Worm (Caenorhabditis elegans) whole organism, midembryonic: ENCODE results near the gene gldi-5.
A peak's percentile ranks its signal among the peaks of the same experiment; 100 is the strongest.

ENCODE experiments used
- T22C8.4 ChIP-seq: fragments of 200-800 bp; sonication (Bioruptor generic); IDR thresholded peaks from 2 replicates; pipeline ENCODE4 v1.3.6; 2022; ENCODE audit warnings: missing genetic modification characterization, missing compliant biosample characterization
- cog-1 ChIP-seq: sonication (generic microtip); optimal IDR thresholded peaks from 2 replicates; lab custom pipeline; 2016; ENCODE audit warnings: missing genetic modification characterization, missing compliant biosample characterization
- flt-1 ChIP-seq: fragments of 200-800 bp; sonication (Bioruptor generic); IDR thresholded peaks from 2 replicates; pipeline ENCODE4 v1.3.6; 2022; ENCODE audit warnings: missing genetic modification characterization, missing compliant biosample characterization
- klf-2 ChIP-seq: fragments of 200-800 bp; sonication (Bioruptor generic); conservative IDR thresholded peaks from 2 replicates; pipeline ENCODE4 v1.3.6; 2022; ENCODE audit warnings: missing genetic modification reagents, missing genetic modification characterization, missing compliant biosample characterization
- med-1 ChIP-seq: sonication (generic microtip); optimal IDR thresholded peaks from 2 replicates; lab custom pipeline; 2017; ENCODE audit warnings: missing genetic modification characterization, mild to moderate bottlenecking, missing compliant biosample characterization, antibody characterized with exemption, missing genetic modification reagents; ENCODE audit not compliant: insufficient read depth
- ref-1 ChIP-seq: fragments of 200-800 bp; sonication (Bioruptor generic); conservative IDR thresholded peaks from 2 replicates; pipeline ENCODE4 v1.3.6; 2022; ENCODE audit warnings: missing genetic modification reagents, missing genetic modification characterization, missing compliant biosample characterization
- tab-1 ChIP-seq: fragments of 200-800 bp; sonication (Bioruptor generic); IDR thresholded peaks from 2 replicates; pipeline ENCODE4 v1.3.6; 2022; ENCODE audit warnings: missing genetic modification characterization, missing compliant biosample characterization
- ztf-23 ChIP-seq: fragments of 200-800 bp; sonication (Bioruptor generic); IDR thresholded peaks from 2 replicates; pipeline ENCODE4 v1.3.6; 2022; ENCODE audit warnings: missing genetic modification reagents, missing genetic modification characterization, missing compliant biosample characterization
- ztf-29 ChIP-seq: fragments of 200-800 bp; sonication (Bioruptor generic); IDR thresholded peaks from 2 replicates; pipeline ENCODE4 v1.3.6; 2022; ENCODE audit warnings: missing genetic modification reagents, missing genetic modification characterization, missing compliant biosample characterization

The gldi-5 gene

DNA sequence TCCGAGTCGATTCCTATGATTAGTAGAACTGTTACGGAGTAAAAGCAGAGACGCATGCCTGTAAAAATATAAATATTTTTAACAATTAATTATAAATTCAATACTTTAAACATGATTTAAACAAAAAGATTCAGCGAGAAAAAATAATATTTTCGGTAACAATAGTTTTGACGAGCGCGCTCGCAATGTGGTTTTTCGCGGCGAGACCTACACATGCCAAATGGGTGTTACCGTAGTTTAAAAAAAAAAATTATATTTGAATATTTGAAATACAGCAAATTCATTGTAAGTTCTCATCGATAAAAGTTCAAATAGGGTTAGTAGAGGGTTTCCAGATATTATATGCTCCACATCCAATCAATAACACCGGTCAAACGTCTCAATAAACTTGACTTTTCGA is at the start of gene gldi-5:
gldi-5 (minus strand) TSS at position 58 of the 400 bp plus-strand sequence.
- TF ChIP-seq ztf-29, result no peak
- no peak for TF ChIP-seq tab-1

DNA sequence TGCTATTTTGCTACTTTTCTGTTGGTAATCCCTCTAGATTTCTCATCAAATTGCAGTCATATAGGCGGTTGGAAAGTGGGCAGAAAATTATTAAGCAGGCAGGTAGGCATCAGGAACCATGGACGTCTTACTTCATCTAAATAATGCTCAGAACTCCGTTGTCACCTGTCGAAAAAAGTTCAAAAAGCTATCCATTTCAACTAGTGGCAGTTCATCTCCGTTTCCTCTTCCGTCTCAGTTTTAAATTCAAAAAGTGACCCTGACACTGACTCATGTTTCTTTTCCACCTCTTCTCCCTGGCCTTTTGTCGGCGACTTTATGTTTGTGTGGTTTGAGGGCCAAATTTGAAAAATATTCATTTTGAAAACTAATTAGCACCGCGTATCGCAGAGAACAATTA is 48.2 kb upstream of the gldi-5 start:
- TF ChIP-seq tab-1 (no peak), cog-1 (tag; lab: Kevin White, UChicago) (no peak), klf-2 (GFP tag; lab: Robert Waterston, UW) (no peak), ztf-23 (no peak), T22C8.4 (GFP tag; lab: Robert Waterston, UW) (no peak), flt-1 (no peak), med-1 (GFP tag; lab: Kevin White, UChicago) (no peak), ztf-29 (no peak), ref-1 (GFP tag; lab: Robert Waterston, UW) (no peak)

DNA sequence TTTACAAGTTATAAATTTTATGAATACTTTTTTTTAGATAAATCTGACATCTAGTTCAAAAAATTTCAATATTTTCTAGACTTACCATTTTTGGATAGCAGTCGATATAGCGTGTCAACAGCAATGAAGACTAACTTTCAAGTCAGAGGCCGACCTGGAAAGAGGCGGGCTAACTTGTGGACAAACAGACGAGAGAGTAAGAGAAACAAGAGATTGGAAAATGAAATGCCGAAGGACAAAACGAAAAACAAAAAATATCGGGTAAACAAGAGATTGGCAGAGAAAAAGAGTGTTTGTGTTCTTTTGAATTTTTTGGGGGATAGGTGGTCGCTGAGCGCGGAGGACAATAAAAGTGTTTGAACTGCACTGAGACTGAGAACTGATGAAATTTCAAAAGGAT is 46.9 kb upstream of the gldi-5 start, which contains the start of gene lec-4:
lec-4 (minus strand) TSS at position 154 of the 400 bp plus-strand sequence.
- TF ChIP-seq ref-1 (GFP tag; lab: Robert Waterston, UW) (no peak), ztf-29 (no peak), cog-1 (tag; lab: Kevin White, UChicago) (no peak), klf-2 (GFP tag; lab: Robert Waterston, UW) (no peak), T22C8.4 (GFP tag; lab: Robert Waterston, UW) (no peak), flt-1 (no peak), ztf-23 (no peak), tab-1 (no peak), med-1 (GFP tag; lab: Kevin White, UChicago) (no peak)

ce11 chrIII:3770370-3770769 is 44.1 kb upstream of the gldi-5 start:
- TF ChIP-seq T22C8.4 (GFP tag; lab: Robert Waterston, UW) (peak; percentile 66), ztf-23 (peak; percentile 85), klf-2 (GFP tag; lab: Robert Waterston, UW) (peak; percentile 73; the same call in 1 of the 2 replicates), ref-1 (GFP tag; lab: Robert Waterston, UW) (0 out of 2 replicates have a peak, but pooled peaks have one; percentile 29), flt-1 (peak; percentile 85)

DNA sequence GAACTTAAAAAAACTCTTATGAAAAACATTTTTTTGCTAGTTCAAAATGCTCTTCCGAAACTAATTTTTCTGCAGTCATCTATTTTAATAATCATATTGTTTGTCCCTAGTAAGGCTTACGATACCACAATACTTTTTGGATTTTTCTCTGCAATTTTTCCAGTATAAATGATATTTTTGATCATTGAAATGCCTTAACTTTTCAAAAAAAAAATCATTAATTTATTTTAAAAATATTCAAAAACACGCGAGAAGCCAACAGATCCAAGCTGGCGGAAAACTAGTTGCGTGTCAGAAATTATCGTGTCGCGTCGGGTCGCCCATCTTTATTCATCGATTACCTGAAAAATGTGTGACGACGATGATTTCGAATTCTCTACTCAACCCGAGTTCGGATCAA is 41.9 kb upstream of the gldi-5 start, which contains the start of gene gmeb-3:
gmeb-3 (plus strand) TSS at position 301 of the 400 bp plus-strand sequence.
- TF ChIP-seq T22C8.4 (GFP tag; lab: Robert Waterston, UW), result no peak
- no peak for TF ChIP-seq ztf-29
- TF ChIP-seq ref-1 (GFP tag; lab: Robert Waterston, UW), result no peak
- no peak for TF ChIP-seq med-1 (GFP tag; lab: Kevin White, UChicago)
- no peak for TF ChIP-seq klf-2 (GFP tag; lab: Robert Waterston, UW)
- no peak for TF ChIP-seq flt-1
- no peak for TF ChIP-seq cog-1 (tag; lab: Kevin White, UChicago)
- TF ChIP-seq tab-1, result no peak

DNA sequence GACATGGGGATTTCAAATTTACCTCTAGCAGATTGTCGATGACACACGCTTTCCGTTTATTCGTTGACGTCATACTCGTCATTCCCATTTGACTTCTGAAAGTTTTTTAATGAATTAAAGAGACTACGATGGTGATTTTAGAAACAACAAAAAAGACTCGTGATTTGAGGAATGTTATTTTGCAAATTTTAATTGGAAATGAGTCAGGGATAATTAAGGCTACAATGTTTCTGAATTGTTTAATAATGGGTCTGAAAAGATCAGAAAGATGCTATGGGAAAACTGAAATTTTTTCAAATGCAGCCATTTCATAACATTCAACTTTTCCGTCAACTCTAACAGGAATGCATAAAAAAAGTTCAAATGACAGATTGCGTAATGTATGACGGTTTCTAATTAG is 39.2 kb upstream of the gldi-5 start, which contains the start of gene C44F1.1:
C44F1.1 (minus strand) TSS at position 101 of the 400 bp plus-strand sequence.
- TF ChIP-seq tab-1, result no peak
- TF ChIP-seq ref-1 (GFP tag; lab: Robert Waterston, UW), result no peak
- no peak for TF ChIP-seq flt-1
- TF ChIP-seq klf-2 (GFP tag; lab: Robert Waterston, UW), result no peak
- TF ChIP-seq med-1 (GFP tag; lab: Kevin White, UChicago), result no peak
- TF ChIP-seq ztf-29, result no peak
- TF ChIP-seq cog-1 (tag; lab: Kevin White, UChicago), result no peak
- TF ChIP-seq ztf-23, result no peak
- TF ChIP-seq T22C8.4 (GFP tag; lab: Robert Waterston, UW), result no peak

DNA sequence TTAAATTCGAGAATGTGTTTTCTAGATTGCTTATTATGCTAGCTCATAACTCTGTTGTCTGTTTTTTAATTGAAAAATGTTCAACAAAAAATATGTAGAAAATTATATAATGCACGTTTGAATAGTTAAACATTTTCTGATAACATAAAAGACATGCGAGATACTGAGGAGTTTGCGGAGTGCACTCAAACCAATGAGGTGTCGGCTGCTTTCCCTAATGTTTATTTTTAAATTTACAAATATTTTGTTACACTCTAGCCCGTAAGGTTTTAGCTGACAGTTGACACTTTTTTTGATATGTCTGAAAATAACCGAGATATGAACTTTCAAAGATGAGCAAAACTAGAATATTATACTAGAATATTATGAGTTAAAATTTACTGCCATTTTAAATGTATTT is 38.3 kb upstream of the gldi-5 start:
- no peak for TF ChIP-seq ztf-23
- TF ChIP-seq ztf-29, result no peak
- TF ChIP-seq flt-1, result no peak
- no peak for TF ChIP-seq klf-2 (GFP tag; lab: Robert Waterston, UW)
- no peak for TF ChIP-seq ref-1 (GFP tag; lab: Robert Waterston, UW)
- TF ChIP-seq cog-1 (tag; lab: Kevin White, UChicago), result no peak
- no peak for TF ChIP-seq tab-1
- no peak for TF ChIP-seq med-1 (GFP tag; lab: Kevin White, UChicago)
- TF ChIP-seq T22C8.4 (GFP tag; lab: Robert Waterston, UW), result no peak

- TF ChIP-seq klf-2 (GFP tag; lab: Robert Waterston, UW) (no peak), med-1 (GFP tag; lab: Kevin White, UChicago) (no peak), T22C8.4 (GFP tag; lab: Robert Waterston, UW) (no peak), cog-1 (tag; lab: Kevin White, UChicago) (no peak), tab-1 (no peak), ztf-29 (no peak), ref-1 (GFP tag; lab: Robert Waterston, UW) (no peak), flt-1 (no peak), ztf-23 (no peak)
Observed at ce11 chrIII:3764043-3764442, 37.7 kb upstream of the gldi-5 start.

DNA sequence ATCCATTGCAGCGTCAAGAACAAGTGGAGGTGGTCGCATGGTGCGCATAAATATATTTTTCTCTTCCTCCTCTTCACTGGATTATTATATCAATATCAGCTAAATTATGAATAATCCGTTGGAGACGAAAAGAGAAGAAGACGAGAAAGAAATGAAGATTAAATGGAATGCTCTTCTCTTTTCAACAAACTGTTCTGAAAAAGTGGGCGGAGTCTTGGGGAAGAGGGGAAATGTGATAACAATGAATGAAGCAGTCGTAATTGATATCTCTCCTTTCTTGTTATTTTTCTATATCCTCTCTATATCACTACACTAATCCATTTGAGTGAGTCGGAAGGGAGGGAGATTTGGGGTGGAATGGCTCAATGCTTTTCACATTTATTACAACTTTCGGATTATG is 33.0 kb upstream of the gldi-5 start, which contains the start of gene arcp-1:
arcp-1 (minus strand) TSS at position 101 of the 400 bp plus-strand sequence.
- no peak for TF ChIP-seq tab-1
- no peak for TF ChIP-seq flt-1
- TF ChIP-seq ztf-23, result no peak
- no peak for TF ChIP-seq T22C8.4 (GFP tag; lab: Robert Waterston, UW)
- no peak for TF ChIP-seq cog-1 (tag; lab: Kevin White, UChicago)
- no peak for TF ChIP-seq klf-2 (GFP tag; lab: Robert Waterston, UW)
- TF ChIP-seq med-1 (GFP tag; lab: Kevin White, UChicago), result no peak
- no peak for TF ChIP-seq ztf-29
- no peak for TF ChIP-seq ref-1 (GFP tag; lab: Robert Waterston, UW)

DNA sequence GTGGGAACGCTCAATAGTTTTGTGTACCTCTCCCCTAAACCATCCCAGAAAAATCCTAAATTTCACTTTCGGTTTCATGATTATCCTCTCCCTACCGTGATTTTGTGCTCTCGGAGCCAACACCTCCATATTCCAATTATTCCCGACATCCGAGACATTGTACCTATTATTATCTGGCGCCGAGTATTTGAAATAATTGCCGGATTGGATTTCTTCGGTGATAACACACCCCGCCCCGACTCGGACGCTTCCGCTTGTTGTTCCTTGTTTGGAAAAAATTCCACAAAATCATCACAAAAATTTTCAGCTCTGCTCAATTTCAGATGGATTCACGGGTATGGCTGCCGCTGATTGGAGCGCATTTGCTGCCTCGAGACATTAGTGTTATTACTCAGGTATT is 18.8 kb upstream of the gldi-5 start, which contains the start of gene lin-48:
lin-48 (plus strand) TSS at position 301 of the 400 bp plus-strand sequence.
- TF ChIP-seq ref-1 (GFP tag; lab: Robert Waterston, UW) (0 out of 2 replicates have a peak, but pooled peaks have one; percentile 2), tab-1 (no peak)
